Fruit fly (Drosophila melanogaster) whole organism, embryonic: ENCODE measurements around the gene CG11905.

Experiments
- Adf1 ChIP-seq: fragments of 200-800 bp; sonication (Bioruptor generic); IDR thresholded peaks from 2 replicates; pipeline ENCODE4 v1.3.6; 2022; ENCODE audit warnings: missing biosample characterization, missing genetic modification characterization
- Asciz ChIP-seq: fragments of 200-800 bp; sonication (Bioruptor generic); optimal IDR thresholded peaks from 2 replicates; lab custom pipeline; 2017; ENCODE audit warnings: missing biosample characterization, mild to moderate bottlenecking, missing genetic modification characterization, missing genetic modification reagents
- BEAF-32 ChIP-seq: fragments of 200-800 bp; sonication (Bioruptor generic); optimal IDR thresholded peaks from 3 replicates; lab custom pipeline; 2017; ENCODE audit warnings: missing biosample characterization, missing genetic modification characterization, mild to moderate bottlenecking, moderate library complexity, missing genetic modification reagents
- CG10267 ChIP-seq: fragments of 200-800 bp; sonication (Bioruptor generic); optimal IDR thresholded peaks from 2 replicates; lab custom pipeline; 2018; ENCODE audit warnings: missing biosample characterization, mild to moderate bottlenecking, missing genetic modification characterization, moderate library complexity
- CG10543 ChIP-seq: fragments of 200-800 bp; sonication (Bioruptor generic); optimal IDR thresholded peaks from 3 replicates; lab custom pipeline; 2017; ENCODE audit warnings: missing biosample characterization, mild to moderate bottlenecking, missing genetic modification characterization, moderate library complexity
- CG11695 ChIP-seq: fragments of 200-800 bp; sonication (Bioruptor generic); IDR thresholded peaks from 3 replicates; pipeline ENCODE4 v1.3.6; 2022; ENCODE audit warnings: missing biosample characterization, missing genetic modification characterization
- CG12155 ChIP-seq: fragments of 200-800 bp; sonication (Bioruptor generic); optimal IDR thresholded peaks from 3 replicates; lab custom pipeline; 2016; ENCODE audit warnings: missing biosample characterization, missing genetic modification characterization
- CG12299 ChIP-seq: fragments of 200-800 bp; sonication (Bioruptor generic); optimal IDR thresholded peaks from 2 replicates; lab custom pipeline; 2018; ENCODE audit warnings: missing biosample characterization, mild to moderate bottlenecking, missing genetic modification characterization
- CG12769 ChIP-seq: fragments of 200-800 bp; sonication (Bioruptor generic); optimal IDR thresholded peaks from 2 replicates; lab custom pipeline; 2019; ENCODE audit warnings: missing biosample characterization, mild to moderate bottlenecking, missing genetic modification characterization, moderate library complexity
- CG16779 ChIP-seq: fragments of 200-800 bp; sonication (Bioruptor generic); IDR thresholded peaks from 2 replicates; pipeline ENCODE4 v1.3.6; 2022; ENCODE audit warnings: missing biosample characterization, missing genetic modification characterization
- CG16815 ChIP-seq: fragments of 200-800 bp; sonication (Bioruptor generic); optimal IDR thresholded peaks from 3 replicates; lab custom pipeline; 2017; ENCODE audit warnings: missing biosample characterization, mild to moderate bottlenecking, missing genetic modification characterization
- CG17328 ChIP-seq: fragments of 200-800 bp; sonication (Bioruptor generic); IDR thresholded peaks from 2 replicates; pipeline ENCODE4 v1.3.6; 2022; ENCODE audit warnings: missing biosample characterization, missing genetic modification characterization
- CG17385 ChIP-seq: fragments of 200-800 bp; sonication (Bioruptor generic); optimal IDR thresholded peaks from 3 replicates; lab custom pipeline; 2018; ENCODE audit warnings: missing biosample characterization, mild to moderate bottlenecking, missing genetic modification characterization
- CG18599 ChIP-seq: fragments of 200-800 bp; sonication (Bioruptor generic); optimal IDR thresholded peaks from 3 replicates; lab custom pipeline; 2017; ENCODE audit warnings: missing biosample characterization, missing genetic modification characterization, mild to moderate bottlenecking, moderate library complexity, missing genetic modification reagents
- CG2120 ChIP-seq: fragments of 200-800 bp; sonication (Bioruptor generic); optimal IDR thresholded peaks from 3 replicates; lab custom pipeline; 2016; ENCODE audit warnings: missing biosample characterization, missing genetic modification characterization
- CG2199 ChIP-seq: fragments of 200-800 bp; sonication (Bioruptor generic); IDR thresholded peaks from 3 replicates; pipeline ENCODE4 v1.3.6; 2022; ENCODE audit warnings: missing biosample characterization, missing genetic modification characterization
- CG3065 ChIP-seq: fragments of 200-800 bp; sonication (Bioruptor generic); optimal IDR thresholded peaks from 2 replicates; lab custom pipeline; 2016; ENCODE audit warnings: missing biosample characterization, missing genetic modification characterization
- CG3847 ChIP-seq: fragments of 200-800 bp; sonication (Bioruptor generic); IDR thresholded peaks from 2 replicates; pipeline ENCODE4 v1.3.6; 2022; ENCODE audit warnings: missing biosample characterization, missing genetic modification characterization
- CG4404 ChIP-seq: fragments of 200-800 bp; sonication (Bioruptor generic); IDR thresholded peaks from 2 replicates; pipeline ENCODE4 v1.3.6; 2022; ENCODE audit warnings: missing biosample characterization, missing genetic modification characterization
- CG4730 ChIP-seq: fragments of 200-800 bp; sonication (Bioruptor generic); IDR thresholded peaks from 2 replicates; pipeline ENCODE4 v1.3.6; 2022; ENCODE audit warnings: missing biosample characterization, missing genetic modification characterization
- CG6689 ChIP-seq: fragments of 200-800 bp; sonication (Bioruptor generic); IDR thresholded peaks from 2 replicates; pipeline ENCODE4 v1.3.6; 2022; ENCODE audit warnings: missing biosample characterization, missing genetic modification characterization
- CG8290 ChIP-seq, 3 experiments: fragments of 200-800 bp; sonication (Bioruptor generic); optimal IDR thresholded peaks; 2 replicates each; lab custom pipeline; 2016 to 2019; ENCODE audit warnings: missing biosample characterization in 3 of 3, missing genetic modification characterization in 3 of 3, mild to moderate bottlenecking in 2 of 3, moderate library complexity in 1 of 3
- Deaf1 ChIP-seq: fragments of 200-800 bp; optimal IDR thresholded peaks from 3 replicates; lab custom pipeline; 2019; ENCODE audit warnings: missing biosample characterization, mild to moderate bottlenecking, missing genetic modification characterization, moderate library complexity
- Drgx ChIP-seq: fragments of 200-800 bp; sonication (Bioruptor generic); IDR thresholded peaks from 2 replicates; pipeline ENCODE4 v1.3.6; 2022; ENCODE audit warnings: missing biosample characterization, missing genetic modification characterization
- ERR ChIP-seq: fragments of 200-800 bp; sonication (Bioruptor generic); optimal IDR thresholded peaks from 2 replicates; lab custom pipeline; 2016; ENCODE audit warnings: missing biosample characterization, missing genetic modification characterization
- Hey ChIP-seq: fragments of 200-800 bp; sonication (Bioruptor generic); optimal IDR thresholded peaks from 3 replicates; lab custom pipeline; 2018; ENCODE audit warnings: missing biosample characterization, mild to moderate bottlenecking, missing genetic modification characterization
- Hmr ChIP-seq: fragments of 200-800 bp; sonication (Bioruptor generic); optimal IDR thresholded peaks from 3 replicates; lab custom pipeline; 2017; ENCODE audit warnings: mild to moderate bottlenecking, missing biosample characterization, missing genetic modification reagents, missing genetic modification characterization
- MTF-1 ChIP-seq: fragments of 200-800 bp; sonication (Bioruptor generic); optimal IDR thresholded peaks from 2 replicates; lab custom pipeline; 2018; ENCODE audit warnings: missing biosample characterization, mild to moderate bottlenecking, missing genetic modification characterization, borderline replicate concordance
- Med ChIP-seq: fragments of 200-800 bp; sonication (Bioruptor generic); peaks from one replicate; lab custom pipeline; 2016; ENCODE audit warnings: missing biosample characterization, missing genetic modification characterization, mild to moderate bottlenecking, inconsistent platforms, moderate library complexity
- Meics ChIP-seq: fragments of 200-800 bp; sonication (Bioruptor generic); optimal IDR thresholded peaks from 2 replicates; lab custom pipeline; 2017; ENCODE audit warnings: missing biosample characterization, mild to moderate bottlenecking, missing genetic modification characterization
- NFAT ChIP-seq: fragments of 200-800 bp; sonication (Bioruptor generic); IDR thresholded peaks from 2 replicates; pipeline ENCODE4 v1.3.6; 2022; ENCODE audit warnings: missing biosample characterization, missing genetic modification characterization
- Neu2 ChIP-seq: fragments of 200-800 bp; sonication (Bioruptor generic); optimal IDR thresholded peaks from 3 replicates; lab custom pipeline; 2016; ENCODE audit warnings: missing biosample characterization, missing genetic modification characterization, borderline replicate concordance
- Pdp1 ChIP-seq, 2 experiments: fragments of 200-800 bp; sonication (Bioruptor generic); optimal IDR thresholded peaks; 3 replicates each; lab custom pipeline; 2016; ENCODE audit warnings: missing biosample characterization in 2 of 2, missing genetic modification characterization in 2 of 2, mild to moderate bottlenecking in 1 of 2, moderate library complexity in 1 of 2
- Poxn ChIP-seq: fragments of 200-800 bp; sonication (Bioruptor generic); IDR thresholded peaks from 2 replicates; pipeline ENCODE4 v1.3.6; 2022; ENCODE audit warnings: missing biosample characterization, missing genetic modification characterization
- Tbp ChIP-seq: fragments of >200 bp; optimal IDR thresholded peaks from 2 replicates; lab custom pipeline; 2018; ENCODE audit warnings: missing biosample characterization, missing genetic modification characterization
- cas ChIP-seq: fragments of 200-800 bp; sonication (Bioruptor generic); IDR thresholded peaks from 2 replicates; pipeline ENCODE4 v1.3.6; 2022; ENCODE audit warnings: missing biosample characterization, missing genetic modification characterization
- ci ChIP-seq: fragments of 200-800 bp; sonication (Bioruptor generic); IDR thresholded peaks from 3 replicates; pipeline ENCODE4 v1.3.6; 2022; ENCODE audit warnings: missing biosample characterization, missing genetic modification characterization
- dpn ChIP-seq, 2 experiments: fragments of 200-800 bp; sonication (Bioruptor generic); optimal IDR thresholded peaks; 3 replicates each; lab custom pipeline; 2016; ENCODE audit warnings: missing biosample characterization in 2 of 2, missing genetic modification characterization in 2 of 2
- fd64A ChIP-seq: fragments of 200-800 bp; sonication (Bioruptor generic); optimal IDR thresholded peaks from 3 replicates; lab custom pipeline; 2018; ENCODE audit warnings: missing biosample characterization, mild to moderate bottlenecking, missing genetic modification characterization
- hkb ChIP-seq, 2 experiments: fragments of 200-800 bp in 1 of 2; fragments of >200 bp in 1 of 2; sonication (Bioruptor generic) in 1 of 2; IDR thresholded peaks in 1 of 2; optimal IDR thresholded peaks in 1 of 2; 2 replicates each; pipeline versions ENCODE4 v1.3.6 to Lab custom; 2017 to 2022; ENCODE audit warnings: missing biosample characterization in 1 of 2, missing genetic modification characterization in 1 of 2
- pan ChIP-seq, 4 experiments: fragments of >200 bp in 3 of 4; fragments of 200-800 bp in 1 of 4; sonication (Bioruptor generic) in 1 of 4; optimal IDR thresholded peaks in 3 of 4; IDR thresholded peaks in 1 of 4; 2 replicates each; pipeline versions ENCODE4 v1.3.6 to Lab custom; 2017 to 2022; ENCODE audit warnings: missing biosample characterization in 2 of 4, missing genetic modification characterization in 2 of 4, mixed read lengths in 1 of 4
- pzg ChIP-seq: fragments of 200-800 bp; sonication (Bioruptor generic); optimal IDR thresholded peaks from 3 replicates; lab custom pipeline; 2018; ENCODE audit warnings: missing biosample characterization, mild to moderate bottlenecking, missing genetic modification characterization, moderate library complexity
- repo ChIP-seq: fragments of 200-800 bp; sonication (Bioruptor generic); optimal IDR thresholded peaks from 2 replicates; lab custom pipeline; 2016; ENCODE audit warnings: missing biosample characterization, missing genetic modification characterization
- sd ChIP-seq: fragments of 200-800 bp; sonication (Bioruptor generic); optimal IDR thresholded peaks from 3 replicates; lab custom pipeline; 2018; ENCODE audit warnings: missing biosample characterization, mild to moderate bottlenecking, missing genetic modification characterization, moderate library complexity
- sr ChIP-seq: fragments of 200-800 bp; sonication (Bioruptor generic); IDR thresholded peaks from 3 replicates; pipeline ENCODE4 v1.3.6; 2022; ENCODE audit warnings: missing biosample characterization, missing genetic modification characterization
- tna ChIP-seq: fragments of 200-800 bp; sonication (Bioruptor generic); IDR thresholded peaks from 2 replicates; pipeline ENCODE4 v1.3.6; 2022; ENCODE audit warnings: missing biosample characterization, missing genetic modification characterization; ENCODE audit not compliant: partially characterized antibody
- yki ChIP-seq: fragments of >200 bp; optimal IDR thresholded peaks from 3 replicates; lab custom pipeline; 2018

CG11905 gene

dm6 chr3L:16914113-16914512 lies 21.2 kb downstream of the CG11905 start:
- no peak for TF ChIP-seq dpn (GFP tag; optimal IDR thresholded peaks at IDR 0.05; lab: Kevin White, UChicago)
- peak; percentile 3 for TF ChIP-seq Med (GFP tag; lab: Kevin White, UChicago)
- TF ChIP-seq Pdp1 (GFP tag; optimal IDR thresholded peaks at IDR 0.05; lab: Kevin White, UChicago): peak in 1 of 2 experiments; percentile 33
- TF ChIP-seq Asciz (GFP tag; lab: Kevin White, UChicago): no peak
- TF ChIP-seq fd64A (GFP tag; lab: Kevin White, UChicago): no peak
- peak; percentile 51 for TF ChIP-seq Deaf1
- no peak for TF ChIP-seq CG11695 (GFP tag; lab: Robert Waterston, UW)
- TF ChIP-seq CG8290 (GFP tag; optimal IDR thresholded peaks at IDR 0.05; lab: Kevin White, UChicago): no peak
- peak in 1 of 2 experiments; percentile 39 for TF ChIP-seq CG8290 (tag; optimal IDR thresholded peaks at IDR 0.05; lab: Kevin White, UChicago)
- no peak for TF ChIP-seq Poxn (GFP tag; lab: Robert Waterston, UW)
- TF ChIP-seq CG3065 (GFP tag; lab: Kevin White, UChicago): no peak
- TF ChIP-seq CG12769 (tag; lab: Kevin White, UChicago): peak; percentile 42
- TF ChIP-seq yki: no peak
- no peak for TF ChIP-seq CG17385 (GFP tag; lab: Kevin White, UChicago)
- TF ChIP-seq ci: no peak

dm6 chr3L:16910466-16910865 lies 24.9 kb downstream of the CG11905 start:
- TF ChIP-seq sd (tag; lab: Kevin White, UChicago) (peak; percentile 61), CG10267 (tag; lab: Kevin White, UChicago) (no peak), ERR (no peak), Drgx (GFP tag; lab: Robert Waterston, UW) (no peak), CG4730 (no peak), CG17328 (GFP tag; lab: Robert Waterston, UW) (no peak), CG4404 (GFP tag; lab: Robert Waterston, UW) (peak; percentile 9; the same call in 1 of the 2 replicates), Neu2 (GFP tag; lab: Kevin White, UChicago) (no peak), CG12769 (tag; lab: Kevin White, UChicago) (peak; percentile 33), MTF-1 (GFP tag; lab: Kevin White, UChicago) (peak; percentile 99), CG16779 (GFP tag; lab: Robert Waterston, UW) (no peak), cas (GFP tag; lab: Robert Waterston, UW) (no peak), CG12299 (tag; lab: Kevin White, UChicago) (no peak), Hey (tag; lab: Kevin White, UChicago) (no peak), CG2199 (GFP tag; lab: Robert Waterston, UW) (0 out of 3 replicates have a peak, but pooled peaks have one; percentile 19), sr (GFP tag; lab: Robert Waterston, UW) (peak; percentile 60; the same call in 1 of the 3 replicates), CG18599 (GFP tag; lab: Kevin White, UChicago) (no peak), Tbp (GFP tag; lab: Kevin White, UChicago) (no peak), CG10543 (GFP tag; lab: Kevin White, UChicago) (peak; percentile 32), Deaf1 (peak; percentile 30), tna (no peak)

- TF ChIP-seq BEAF-32 (GFP tag; lab: Kevin White, UChicago) (peak; percentile 32), repo (GFP tag; lab: Kevin White, UChicago) (no peak), CG12155 (GFP tag; lab: Kevin White, UChicago) (no peak), pzg (peak; percentile 7), CG3847 (GFP tag; lab: Robert Waterston, UW) (0 out of 2 replicates have a peak, but pooled peaks have one; percentile 9), Adf1 (GFP tag; lab: Robert Waterston, UW) (peak; percentile 37; the same call in 1 of the 2 replicates), CG6689 (peak; percentile 24; the same call in 1 of the 2 replicates), Meics (GFP tag; lab: Kevin White, UChicago) (no peak), Hmr (peak; percentile 22), hkb (optimal IDR thresholded peaks at IDR 0.05; lab: Kevin White, UChicago) (no peak), hkb (GFP tag; IDR thresholded peaks at IDR 0.05; lab: Robert Waterston, UW) (peak; percentile 22; the same call in 1 of the 2 replicates), CG10543 (GFP tag; lab: Kevin White, UChicago) (no peak), CG16815 (GFP tag; lab: Kevin White, UChicago) (no peak), NFAT (GFP tag; lab: Robert Waterston, UW) (peak; percentile 28; the same call in 1 of the 2 replicates), pan (optimal IDR thresholded peaks at IDR 0.05; lab: Kevin White, UChicago) (no peak), pan (GFP tag; optimal IDR thresholded peaks at IDR 0.05 in 1 of 2, IDR thresholded peaks at IDR 0.05 in 1 of 2) (peak in 1 of 2 experiments; percentile 38), CG2120 (GFP tag; lab: Kevin White, UChicago) (peak; percentile 20)
These were observed 38.9 kb downstream of the CG11905 start for dm6 chr3L:16896408-16896807.
